Worm (Caenorhabditis elegans) whole organism, L2 larva: ENCODE measurements around the gene C27D8.1.

Experiments used
- C34F6.9 ChIP-seq: fragments of 150-350 bp; optimal IDR thresholded peaks from 2 replicates; lab custom pipeline; 2014; ENCODE audit warnings: missing biosample characterization, missing genetic modification characterization
- F13H6.1 ChIP-seq: sonication (generic microtip); optimal IDR thresholded peaks from 2 replicates; lab custom pipeline; 2016; ENCODE audit warnings: missing genetic modification characterization, missing compliant biosample characterization
- Y55F3AM.14 ChIP-seq: fragments of 200-800 bp; sonication (Bioruptor generic); optimal IDR thresholded peaks from 2 replicates; lab custom pipeline; 2018; ENCODE audit warnings: mild to moderate bottlenecking, missing genetic modification characterization, missing compliant biosample characterization
- ZK546.5 ChIP-seq: sonication (generic microtip); optimal IDR thresholded peaks from 2 replicates; lab custom pipeline; 2017; ENCODE audit warnings: missing biosample characterization, missing genetic modification characterization
- alr-1 ChIP-seq: fragments of 150-350 bp; optimal IDR thresholded peaks from 2 replicates; lab custom pipeline; 2014; ENCODE audit warnings: missing biosample characterization, missing genetic modification characterization
- aly-2 ChIP-seq: fragments of 150-350 bp; optimal IDR thresholded peaks from 2 replicates; lab custom pipeline; 2014; ENCODE audit warnings: missing biosample characterization, missing genetic modification characterization
- ama-1 ChIP-seq: fragments of 150-350 bp; optimal IDR thresholded peaks from 2 replicates; lab custom pipeline; 2018; ENCODE audit warnings: inconsistent platforms
- blmp-1 ChIP-seq: sonication (generic microtip); optimal IDR thresholded peaks from 2 replicates; lab custom pipeline; 2017; ENCODE audit warnings: missing genetic modification characterization, mild to moderate bottlenecking, missing compliant biosample characterization, antibody characterized with exemption, moderate library complexity; ENCODE audit not compliant: insufficient read depth
- ceh-16 ChIP-seq: fragments of 150-350 bp; optimal IDR thresholded peaks from 2 replicates; lab custom pipeline; 2014; ENCODE audit warnings: missing biosample characterization, missing genetic modification characterization
- crh-2 ChIP-seq: sonication (generic microtip); optimal IDR thresholded peaks from 2 replicates; lab custom pipeline; 2017; ENCODE audit warnings: missing biosample characterization, missing genetic modification characterization
- dmd-4 ChIP-seq: sonication (generic microtip); optimal IDR thresholded peaks from 2 replicates; lab custom pipeline; 2017; ENCODE audit warnings: missing biosample characterization, missing genetic modification characterization
- egl-27 ChIP-seq: sonication (generic microtip); optimal IDR thresholded peaks from 3 replicates; lab custom pipeline; 2017; ENCODE audit warnings: missing biosample characterization, missing genetic modification reagents, missing genetic modification characterization
- elt-1 ChIP-seq: fragments of 150-350 bp; optimal IDR thresholded peaks from 2 replicates; lab custom pipeline; 2014; ENCODE audit warnings: missing biosample characterization, missing genetic modification characterization
- elt-3 ChIP-seq: sonication (generic microtip); optimal IDR thresholded peaks from 2 replicates; lab custom pipeline; 2017; ENCODE audit warnings: missing biosample characterization, missing genetic modification characterization
- fos-1 ChIP-seq: fragments of 150-350 bp; optimal IDR thresholded peaks from 2 replicates; lab custom pipeline; 2014; ENCODE audit warnings: missing biosample characterization, missing genetic modification characterization
- gmeb-1 ChIP-seq: fragments of 150-350 bp; optimal IDR thresholded peaks from 2 replicates; lab custom pipeline; 2014; ENCODE audit warnings: missing biosample characterization, missing genetic modification characterization
- lin-13 ChIP-seq: fragments of 150-350 bp; optimal IDR thresholded peaks from 2 replicates; lab custom pipeline; 2014; ENCODE audit warnings: missing biosample characterization, missing genetic modification reagents, missing genetic modification characterization
- lin-39 ChIP-seq: fragments of 150-350 bp; optimal IDR thresholded peaks from 2 replicates; lab custom pipeline; 2014; ENCODE audit warnings: missing biosample characterization, missing genetic modification reagents, missing genetic modification characterization
- mab-5 ChIP-seq: fragments of 150-350 bp; optimal IDR thresholded peaks from 2 replicates; lab custom pipeline; 2014; ENCODE audit warnings: missing biosample characterization, missing genetic modification characterization
- mbf-1 ChIP-seq: sonication (generic microtip); optimal IDR thresholded peaks from 2 replicates; lab custom pipeline; 2017; ENCODE audit warnings: missing biosample characterization, missing genetic modification characterization
- mdl-1 ChIP-seq, 2 experiments: fragments of 150-350 bp in 1 of 2; sonication (generic microtip) in 1 of 2; optimal IDR thresholded peaks; 2 replicates each; lab custom pipeline; 2017; ENCODE audit warnings: missing biosample characterization in 2 of 2, missing genetic modification characterization in 2 of 2
- nhr-11 ChIP-seq: fragments of 150-350 bp; optimal IDR thresholded peaks from 2 replicates; lab custom pipeline; 2014; ENCODE audit warnings: missing biosample characterization, missing genetic modification characterization
- nhr-129 ChIP-seq: fragments of 150-350 bp; optimal IDR thresholded peaks from 2 replicates; lab custom pipeline; 2014; ENCODE audit warnings: missing biosample characterization, missing genetic modification characterization
- nhr-21 ChIP-seq: fragments of 150-350 bp; optimal IDR thresholded peaks from 2 replicates; lab custom pipeline; 2014; ENCODE audit warnings: missing biosample characterization, missing genetic modification characterization
- nhr-237 ChIP-seq: fragments of 150-350 bp; optimal IDR thresholded peaks from 2 replicates; lab custom pipeline; 2014; ENCODE audit warnings: missing biosample characterization, missing genetic modification characterization
- nhr-25 ChIP-seq: fragments of 150-350 bp; sonication (generic microtip); optimal IDR thresholded peaks from 3 replicates; lab custom pipeline; 2014; ENCODE audit warnings: missing biosample characterization, missing genetic modification characterization
- nhr-6 ChIP-seq: fragments of 150-350 bp; optimal IDR thresholded peaks from 2 replicates; lab custom pipeline; 2014; ENCODE audit warnings: missing biosample characterization, missing genetic modification characterization
- nhr-77 ChIP-seq: fragments of 150-350 bp; optimal IDR thresholded peaks from 2 replicates; lab custom pipeline; 2014; ENCODE audit warnings: missing biosample characterization, missing genetic modification characterization
- peb-1 ChIP-seq: fragments of 150-350 bp; optimal IDR thresholded peaks from 2 replicates; lab custom pipeline; 2014; ENCODE audit warnings: missing biosample characterization, missing genetic modification characterization
- sem-4 ChIP-seq: fragments of 150-350 bp; optimal IDR thresholded peaks from 2 replicates; lab custom pipeline; 2014; ENCODE audit warnings: missing biosample characterization, missing genetic modification reagents, missing genetic modification characterization
- sma-9 ChIP-seq, 2 experiments: fragments of 150-350 bp in 1 of 2; sonication (generic microtip) in 1 of 2; optimal IDR thresholded peaks; 2 replicates each; lab custom pipeline; 2014 to 2016; ENCODE audit warnings: missing genetic modification characterization in 2 of 2, mild to moderate bottlenecking in 1 of 2, missing biosample characterization in 1 of 2, missing compliant biosample characterization in 1 of 2, missing genetic modification reagents in 1 of 2, moderate library complexity in 1 of 2
- snpc-4 ChIP-seq: fragments of 150-350 bp; optimal IDR thresholded peaks from 2 replicates; lab custom pipeline; 2014; ENCODE audit warnings: missing biosample characterization, missing genetic modification characterization
- unc-39 ChIP-seq: fragments of 150-350 bp; optimal IDR thresholded peaks from 2 replicates; lab custom pipeline; 2014; ENCODE audit warnings: missing biosample characterization, missing genetic modification characterization
- unc-55 ChIP-seq: fragments of 150-350 bp; sonication (generic microtip); optimal IDR thresholded peaks from 3 replicates; lab custom pipeline; 2014; ENCODE audit warnings: missing biosample characterization, missing genetic modification reagents, missing genetic modification characterization
- unc-62 ChIP-seq: fragments of 150-350 bp; optimal IDR thresholded peaks from 2 replicates; lab custom pipeline; 2014; ENCODE audit warnings: missing biosample characterization, missing genetic modification reagents, missing genetic modification characterization
- ztf-11 ChIP-seq: sonication (generic microtip); optimal IDR thresholded peaks from 2 replicates; lab custom pipeline; 2017; ENCODE audit warnings: missing biosample characterization, missing genetic modification characterization
- ztf-4 ChIP-seq: fragments of 150-350 bp; optimal IDR thresholded peaks from 2 replicates; lab custom pipeline; 2014; ENCODE audit warnings: missing biosample characterization, missing genetic modification characterization

The C27D8.1 gene

DNA sequence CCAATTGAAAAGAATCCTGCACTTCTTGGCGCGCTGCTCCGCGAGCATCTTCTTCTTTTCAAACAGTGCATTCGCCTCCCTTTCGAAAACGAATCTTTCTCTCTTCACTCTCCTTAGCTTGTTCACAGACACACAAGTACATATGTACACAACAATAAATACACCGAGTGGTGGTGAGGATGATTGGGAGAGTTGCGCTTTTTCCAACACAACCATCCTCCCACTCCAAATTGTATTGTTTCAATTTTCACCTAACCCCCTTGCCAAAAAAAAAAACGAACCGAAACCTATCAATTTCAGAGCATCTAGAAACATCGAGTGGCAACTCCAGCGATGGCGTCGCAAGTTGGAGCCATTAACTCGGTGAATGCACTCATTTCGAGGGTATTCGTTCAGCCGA lies 28.7 kb downstream of the C27D8.1 start, which contains the start of gene inx-6:
Gene inx-6 (plus strand): TSS at position 301 of the 400 bp plus-strand sequence.
- no peak for TF ChIP-seq unc-62 (GFP tag; lab: Kevin White, UChicago)
- no peak for TF ChIP-seq lin-39 (tag; lab: Kevin White, UChicago)
- TF ChIP-seq nhr-77 = no peak
- no peak for TF ChIP-seq alr-1 (tag; lab: Kevin White, UChicago)
- TF ChIP-seq nhr-11 (tag; lab: Kevin White, UChicago) = no peak
- TF ChIP-seq gmeb-1 (tag; lab: Kevin White, UChicago) = no peak
- TF ChIP-seq mab-5 (tag; lab: Kevin White, UChicago) = no peak
- TF ChIP-seq blmp-1 = no peak
- TF ChIP-seq sem-4 (tag; lab: Kevin White, UChicago) = no peak
- no peak for TF ChIP-seq fos-1 (tag; lab: Kevin White, UChicago)
- no peak for TF ChIP-seq nhr-237 (tag; lab: Kevin White, UChicago)
- no peak for TF ChIP-seq lin-13 (GFP tag; lab: Kevin White, UChicago)
- no peak for TF ChIP-seq ZK546.5 (tag; lab: Kevin White, UChicago)
- TF ChIP-seq elt-3 (tag; lab: Kevin White, UChicago) = no peak
- no peak for TF ChIP-seq elt-1 (tag; lab: Kevin White, UChicago)
- no peak for TF ChIP-seq ama-1
- TF ChIP-seq egl-27 (tag; lab: Kevin White, UChicago) = no peak
- no peak for TF ChIP-seq Y55F3AM.14 (GFP tag; lab: Kevin White, UChicago)
- no peak for TF ChIP-seq nhr-129 (tag; lab: Kevin White, UChicago)
- no peak for TF ChIP-seq snpc-4 (tag; lab: Kevin White, UChicago)

DNA sequence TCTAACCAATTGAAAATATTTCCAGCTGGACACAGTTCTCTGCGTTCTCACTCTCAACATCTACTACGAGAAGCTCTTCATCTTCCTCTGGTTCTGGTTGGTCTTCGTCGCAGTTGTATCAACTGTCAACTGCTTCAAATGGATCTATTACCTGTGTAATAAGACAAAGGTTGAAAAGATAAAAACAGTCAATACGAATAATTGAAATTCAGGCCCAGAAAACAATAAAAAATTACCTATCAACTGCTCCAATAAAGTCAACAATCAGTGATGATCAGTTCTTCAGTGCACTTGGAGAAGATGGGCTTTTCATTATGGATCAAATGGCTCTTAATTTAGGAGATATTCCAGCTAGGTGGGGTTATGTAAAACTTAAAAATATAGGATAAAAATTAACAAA lies 31.1 kb downstream of the C27D8.1 start:
- TF ChIP-seq unc-55 = no peak
- no peak for TF ChIP-seq ama-1
- no peak for TF ChIP-seq aly-2 (tag; lab: Kevin White, UChicago)
- no peak for TF ChIP-seq nhr-25 (tag; lab: Kevin White, UChicago)
- TF ChIP-seq unc-39 (tag; lab: Kevin White, UChicago) = no peak
- no peak for TF ChIP-seq mbf-1
- TF ChIP-seq ztf-4 (tag; lab: Kevin White, UChicago) = no peak
- TF ChIP-seq sma-9 (GFP tag; optimal IDR thresholded peaks at IDR 0.05; lab: Kevin White, UChicago) = no peak
- TF ChIP-seq sma-9 (tag; optimal IDR thresholded peaks at IDR 0.05; lab: Kevin White, UChicago) = no peak
- no peak for TF ChIP-seq unc-62 (GFP tag; lab: Kevin White, UChicago)
- no peak for TF ChIP-seq elt-3 (tag; lab: Kevin White, UChicago)
- no peak for TF ChIP-seq ZK546.5 (tag; lab: Kevin White, UChicago)
- no peak for TF ChIP-seq F13H6.1
- TF ChIP-seq fos-1 (tag; lab: Kevin White, UChicago) = no peak
- no peak for TF ChIP-seq mab-5 (tag; lab: Kevin White, UChicago)
- no peak for TF ChIP-seq nhr-6 (tag; lab: Kevin White, UChicago)

DNA sequence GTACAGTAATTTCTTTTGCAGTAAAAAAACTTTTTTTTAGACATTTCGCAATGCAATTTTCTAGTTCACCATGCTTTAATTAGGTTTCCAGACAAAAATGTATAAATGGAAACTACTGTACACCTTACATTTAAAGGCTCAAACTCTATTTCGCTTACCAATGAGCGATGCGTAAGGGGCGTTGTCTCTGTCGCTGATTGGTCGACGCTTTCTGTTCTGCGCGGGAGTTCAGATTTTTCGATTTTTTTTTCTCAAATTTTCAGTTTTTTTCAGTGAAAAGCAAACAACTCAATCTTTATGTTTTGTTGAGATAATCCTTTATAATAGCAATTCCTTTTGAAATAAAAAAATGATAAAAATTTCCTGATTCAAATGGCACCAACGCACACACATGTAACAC lies 36.5 kb downstream of the C27D8.1 start:
- TF ChIP-seq F13H6.1 (no peak), nhr-21 (no peak), unc-55 (no peak), nhr-129 (tag; lab: Kevin White, UChicago) (no peak), Y55F3AM.14 (GFP tag; lab: Kevin White, UChicago) (no peak), nhr-6 (tag; lab: Kevin White, UChicago) (no peak), gmeb-1 (tag; lab: Kevin White, UChicago) (no peak), dmd-4 (tag; lab: Kevin White, UChicago) (no peak), C34F6.9 (tag; lab: Kevin White, UChicago) (no peak), ceh-16 (no peak)

DNA sequence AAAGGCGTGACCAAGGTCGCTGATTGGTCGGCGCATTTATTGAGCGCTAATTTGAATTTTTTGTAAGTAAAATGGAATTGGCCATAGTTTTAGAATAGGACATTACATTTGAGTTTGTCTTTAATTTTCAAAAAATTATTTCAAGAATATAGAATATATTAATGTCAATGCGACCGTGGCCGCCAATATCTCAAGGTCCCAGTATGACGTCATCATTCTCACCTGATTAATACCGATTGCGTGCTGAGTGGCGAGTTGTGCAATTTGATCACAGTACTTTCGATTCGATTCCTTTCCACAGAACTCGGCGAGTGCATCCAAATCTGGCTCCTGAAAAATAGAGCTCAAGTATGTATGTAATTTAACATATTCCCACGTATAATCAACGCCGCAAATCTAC lies 38.0 kb downstream of the C27D8.1 start:
- TF ChIP-seq nhr-11 (tag; lab: Kevin White, UChicago) = no peak
- TF ChIP-seq crh-2 (tag; lab: Kevin White, UChicago) = no peak
- TF ChIP-seq snpc-4 (tag; lab: Kevin White, UChicago) = no peak
- no peak for TF ChIP-seq nhr-25 (tag; lab: Kevin White, UChicago)
- TF ChIP-seq, all 48 proteins: peak for 0

DNA sequence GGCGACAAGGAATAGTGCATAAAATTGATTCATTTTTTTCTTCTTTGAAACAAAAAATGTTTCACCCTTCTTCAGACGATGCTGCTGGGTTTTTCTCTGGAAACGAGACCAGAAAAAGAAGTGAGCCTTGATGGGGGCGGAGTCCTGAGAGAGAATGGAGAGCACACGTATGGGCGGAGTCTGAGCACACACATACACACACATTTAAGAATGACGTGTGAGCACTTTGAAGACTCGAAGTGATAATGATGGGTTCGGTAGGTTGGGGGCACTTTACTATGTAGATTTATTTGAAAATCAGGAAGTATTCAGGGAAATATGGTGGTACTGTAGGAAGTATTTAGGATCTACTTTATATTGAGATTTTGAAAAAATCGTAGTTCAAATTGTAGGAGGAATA lies 39.8 kb downstream of the C27D8.1 start, which contains the start of gene flp-9:
Gene flp-9 (minus strand): TSS at position 101 of the 400 bp plus-strand sequence.
- TF ChIP-seq dmd-4 (tag; lab: Kevin White, UChicago) = no peak
- TF ChIP-seq mdl-1 (tag; optimal IDR thresholded peaks at IDR 0.05; lab: Kevin White, UChicago) = no peak
- TF ChIP-seq fos-1 (tag; lab: Kevin White, UChicago) = no peak
- TF ChIP-seq lin-13 (GFP tag; lab: Kevin White, UChicago) = no peak
- no peak for TF ChIP-seq ztf-11 (tag; lab: Kevin White, UChicago)
- no peak for TF ChIP-seq unc-39 (tag; lab: Kevin White, UChicago)
- no peak for TF ChIP-seq peb-1 (tag; lab: Kevin White, UChicago)
- no peak for TF ChIP-seq unc-55
- no peak for TF ChIP-seq ceh-16
- no peak for TF ChIP-seq ama-1
- TF ChIP-seq alr-1 (tag; lab: Kevin White, UChicago) = no peak
